Worm (Caenorhabditis elegans) whole organism, L1 larva: Measurements from ENCODE around the gene R07D5.2.

Source experiments
- C16A3.4 ChIP-seq: fragments of 150-350 bp; optimal IDR thresholded peaks from 2 replicates; lab custom pipeline; 2014; ENCODE audit warnings: missing biosample characterization, missing genetic modification characterization
- C34B4.2 ChIP-seq: sonication (generic microtip); optimal IDR thresholded peaks from 2 replicates; lab custom pipeline; 2017; ENCODE audit warnings: mild to moderate bottlenecking, missing genetic modification characterization, missing compliant biosample characterization
- Y116A8C.19 ChIP-seq: sonication (generic microtip); optimal IDR thresholded peaks from 2 replicates; lab custom pipeline; 2016; ENCODE audit warnings: missing compliant biosample characterization, missing genetic modification characterization, borderline replicate concordance
- aly-2 ChIP-seq: fragments of 150-350 bp; optimal IDR thresholded peaks from 2 replicates; lab custom pipeline; 2014; ENCODE audit warnings: missing biosample characterization, missing genetic modification characterization
- ceh-63 ChIP-seq: fragments of 200-800 bp; sonication (Bioruptor generic); optimal IDR thresholded peaks from 2 replicates; lab custom pipeline; 2018; ENCODE audit warnings: mild to moderate bottlenecking, missing genetic modification characterization, missing compliant biosample characterization
- ceh-8 ChIP-seq: fragments of 200-800 bp; sonication (Bioruptor generic); optimal IDR thresholded peaks from 2 replicates; lab custom pipeline; 2018; ENCODE audit warnings: mild to moderate bottlenecking, missing genetic modification characterization, moderate library complexity, missing compliant biosample characterization
- ceh-82 ChIP-seq, 3 experiments: fragments of 150-350 bp in 1 of 3; sonication (generic microtip) in 2 of 3; optimal IDR thresholded peaks; 2 replicates each; lab custom pipeline; 2014 to 2017; ENCODE audit warnings: missing biosample characterization in 3 of 3, missing genetic modification characterization in 3 of 3
- ceh-88 ChIP-seq: fragments of 200-800 bp; sonication (Bioruptor generic); IDR thresholded peaks from 2 replicates; pipeline ENCODE4 v1.3.6; 2022; ENCODE audit warnings: missing genetic modification characterization, missing compliant biosample characterization
- ces-1 ChIP-seq: fragments of 150-350 bp; optimal IDR thresholded peaks from 2 replicates; lab custom pipeline; 2014; ENCODE audit warnings: missing biosample characterization, missing genetic modification reagents, missing genetic modification characterization
- dpl-1 ChIP-seq, 3 experiments: fragments of 150-350 bp in 2 of 3; sonication (generic microtip) in 1 of 3; optimal IDR thresholded peaks; 2 replicates each; lab custom pipeline; 2014 to 2017; ENCODE audit warnings: missing biosample characterization in 3 of 3, missing genetic modification characterization in 3 of 3, missing genetic modification reagents in 3 of 3
- dsc-1 ChIP-seq: sonication (generic microtip); optimal IDR thresholded peaks from 2 replicates; lab custom pipeline; 2016; ENCODE audit warnings: mild to moderate bottlenecking, missing genetic modification characterization, missing compliant biosample characterization
- elt-2 ChIP-seq: sonication (generic microtip); optimal IDR thresholded peaks from 2 replicates; lab custom pipeline; 2016; ENCODE audit warnings: missing genetic modification characterization, mild to moderate bottlenecking, inconsistent platforms, missing compliant biosample characterization, missing genetic modification reagents
- elt-3 ChIP-seq, 6 experiments: fragments of 150-350 bp in 1 of 6; sonication (generic microtip); optimal IDR thresholded peaks; 2 replicates each; lab custom pipeline; 2017 to 2018; ENCODE audit warnings: missing biosample characterization in 6 of 6, missing genetic modification characterization in 6 of 6, inconsistent platforms in 1 of 6
- fkh-10 ChIP-seq: sonication (generic microtip); optimal IDR thresholded peaks from 2 replicates; lab custom pipeline; 2017; ENCODE audit warnings: missing biosample characterization, missing genetic modification reagents, missing genetic modification characterization
- fkh-4 ChIP-seq: sonication (generic microtip); optimal IDR thresholded peaks from 2 replicates; lab custom pipeline; 2016; ENCODE audit warnings: missing compliant biosample characterization, missing genetic modification characterization, borderline replicate concordance
- fkh-8 ChIP-seq: sonication (generic microtip); optimal IDR thresholded peaks from 2 replicates; lab custom pipeline; 2016; ENCODE audit warnings: mild to moderate bottlenecking, missing genetic modification characterization, missing compliant biosample characterization
- grh-1 ChIP-seq: fragments of 200-800 bp; sonication (Bioruptor generic); IDR thresholded peaks from 2 replicates; pipeline ENCODE4 v1.3.6; 2022; ENCODE audit warnings: missing genetic modification reagents, missing genetic modification characterization, missing compliant biosample characterization
- hlh-17 ChIP-seq: fragments of 200-800 bp; sonication (Bioruptor generic); optimal IDR thresholded peaks from 2 replicates; lab custom pipeline; 2018; ENCODE audit warnings: missing genetic modification characterization, mild to moderate bottlenecking, missing compliant biosample characterization, moderate library complexity, borderline replicate concordance
- hlh-4 ChIP-seq: sonication (generic microtip); optimal IDR thresholded peaks from 2 replicates; lab custom pipeline; 2016; ENCODE audit warnings: mild to moderate bottlenecking, missing genetic modification characterization, missing compliant biosample characterization
- hpl-2 ChIP-seq: fragments of 150-350 bp; optimal IDR thresholded peaks from 2 replicates; lab custom pipeline; 2014; ENCODE audit warnings: missing biosample characterization, missing genetic modification reagents, missing genetic modification characterization
- irx-1 ChIP-seq: sonication (generic microtip); optimal IDR thresholded peaks from 2 replicates; lab custom pipeline; 2016; ENCODE audit warnings: missing genetic modification characterization, missing compliant biosample characterization
- isw-1 ChIP-seq: fragments of 200-800 bp; sonication (Bioruptor generic); IDR thresholded peaks from 2 replicates; pipeline ENCODE4 v1.3.6; 2022; ENCODE audit warnings: missing genetic modification characterization, missing compliant biosample characterization
- lin-14 ChIP-seq: fragments of 200-800 bp; sonication (Bioruptor generic); optimal IDR thresholded peaks from 2 replicates; lab custom pipeline; 2018; ENCODE audit warnings: mild to moderate bottlenecking, missing genetic modification characterization, moderate library complexity, missing compliant biosample characterization
- lin-15B ChIP-seq: fragments of 150-350 bp; sonication (generic microtip); optimal IDR thresholded peaks from 3 replicates; lab custom pipeline; 2014; ENCODE audit warnings: missing biosample characterization, missing genetic modification characterization
- lin-35 ChIP-seq, 2 experiments: fragments of 150-350 bp; optimal IDR thresholded peaks; 2 replicates each; lab custom pipeline; 2014; ENCODE audit warnings: missing biosample characterization in 2 of 2, missing genetic modification characterization in 2 of 2, missing genetic modification reagents in 2 of 2
- lin-39 ChIP-seq: fragments of 150-350 bp; optimal IDR thresholded peaks from 2 replicates; lab custom pipeline; 2014; ENCODE audit warnings: missing biosample characterization, missing genetic modification reagents, missing genetic modification characterization
- lir-3 ChIP-seq: sonication (generic microtip); optimal IDR thresholded peaks from 2 replicates; lab custom pipeline; 2016; ENCODE audit warnings: mild to moderate bottlenecking, missing genetic modification characterization, moderate library complexity, missing compliant biosample characterization; ENCODE audit not compliant: poor library complexity
- lsy-2 ChIP-seq, 2 experiments: fragments of 150-350 bp; optimal IDR thresholded peaks; 2 replicates each; lab custom pipeline; 2014; ENCODE audit warnings: missing biosample characterization in 2 of 2, missing genetic modification characterization in 2 of 2
- mep-1 ChIP-seq: fragments of 150-350 bp; optimal IDR thresholded peaks from 2 replicates; lab custom pipeline; 2014; ENCODE audit warnings: missing biosample characterization, missing genetic modification characterization
- nhr-237 ChIP-seq: fragments of 150-350 bp; optimal IDR thresholded peaks from 2 replicates; lab custom pipeline; 2014; ENCODE audit warnings: missing biosample characterization, missing genetic modification characterization
- nhr-28 ChIP-seq: fragments of 150-350 bp; optimal IDR thresholded peaks from 2 replicates; lab custom pipeline; 2014; ENCODE audit warnings: missing biosample characterization, missing genetic modification characterization
- nhr-47 ChIP-seq: sonication (generic microtip); optimal IDR thresholded peaks from 2 replicates; lab custom pipeline; 2016; ENCODE audit warnings: mild to moderate bottlenecking, missing genetic modification characterization, moderate library complexity, missing compliant biosample characterization
- nhr-85 ChIP-seq: sonication (generic microtip); peaks from one replicate; lab custom pipeline; 2016; ENCODE audit warnings: missing genetic modification characterization, inconsistent platforms, missing compliant biosample characterization
- nhr-90 ChIP-seq: sonication (generic microtip); optimal IDR thresholded peaks from 2 replicates; lab custom pipeline; 2016; ENCODE audit warnings: mild to moderate bottlenecking, missing genetic modification characterization, missing compliant biosample characterization; ENCODE audit not compliant: poor library complexity
- pag-3 ChIP-seq: sonication (generic microtip); optimal IDR thresholded peaks from 2 replicates; lab custom pipeline; 2017; ENCODE audit warnings: missing genetic modification characterization, mild to moderate bottlenecking, missing compliant biosample characterization, antibody characterized with exemption, borderline replicate concordance; ENCODE audit not compliant: insufficient read depth
- pqm-1 ChIP-seq: sonication (generic microtip); optimal IDR thresholded peaks from 3 replicates; lab custom pipeline; 2017; ENCODE audit warnings: missing biosample characterization, missing genetic modification characterization
- sox-4 ChIP-seq: sonication (generic microtip); optimal IDR thresholded peaks from 2 replicates; lab custom pipeline; 2016; ENCODE audit warnings: missing genetic modification characterization, missing compliant biosample characterization
- sup-37 ChIP-seq: fragments of 200-800 bp; sonication (Bioruptor generic); optimal IDR thresholded peaks from 2 replicates; lab custom pipeline; 2018; ENCODE audit warnings: mild to moderate bottlenecking, missing genetic modification characterization, missing compliant biosample characterization
- swsn-7 ChIP-seq: sonication (generic microtip); optimal IDR thresholded peaks from 2 replicates; lab custom pipeline; 2016; ENCODE audit warnings: missing genetic modification characterization, missing compliant biosample characterization
- tbx-2 ChIP-seq: sonication (generic microtip); optimal IDR thresholded peaks from 2 replicates; lab custom pipeline; 2016; ENCODE audit warnings: missing genetic modification characterization, missing compliant biosample characterization
- unc-62 ChIP-seq: fragments of 150-350 bp; optimal IDR thresholded peaks from 2 replicates; lab custom pipeline; 2014; ENCODE audit warnings: missing biosample characterization, missing genetic modification reagents, missing genetic modification characterization
- unc-98 ChIP-seq: fragments of 200-800 bp; sonication (Bioruptor generic); IDR thresholded peaks from 2 replicates; pipeline ENCODE4 v1.3.6; 2022; ENCODE audit warnings: missing genetic modification characterization, missing compliant biosample characterization
- xbp-1 ChIP-seq: sonication (generic microtip); optimal IDR thresholded peaks from 2 replicates; lab custom pipeline; 2016; ENCODE audit warnings: missing genetic modification characterization, missing compliant biosample characterization
- zag-1 ChIP-seq: fragments of 150-350 bp; optimal IDR thresholded peaks from 2 replicates; lab custom pipeline; 2014; ENCODE audit warnings: missing biosample characterization, missing genetic modification characterization
- ztf-4 ChIP-seq: fragments of 150-350 bp; optimal IDR thresholded peaks from 2 replicates; lab custom pipeline; 2014; ENCODE audit warnings: missing biosample characterization, missing genetic modification characterization

Gene R07D5.2

DNA sequence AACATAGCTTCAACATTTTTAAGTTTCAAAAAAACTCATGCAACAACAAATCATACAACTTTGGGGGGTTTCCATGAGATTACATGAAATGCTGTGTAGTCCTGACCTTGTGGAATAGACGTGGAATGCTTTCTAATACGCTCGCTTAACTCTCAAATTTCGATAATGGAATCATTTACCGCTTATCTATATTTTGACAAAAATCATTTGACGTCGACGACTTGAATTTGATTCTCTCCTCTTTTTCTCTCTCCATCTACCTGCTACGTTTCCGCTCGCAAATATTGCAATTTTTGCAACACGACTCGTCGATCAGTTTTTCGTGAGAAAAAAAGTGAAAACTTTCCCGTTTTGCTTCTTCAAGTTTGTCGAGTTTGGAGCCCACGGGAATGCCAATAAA lies 27.3 kb downstream of the R07D5.2 start, which contains the start of gene flr-4:
flr-4 (plus strand) TSS at position 275 of the 400 bp plus-strand sequence.
- no peak for TF ChIP-seq hpl-2 (GFP tag; lab: Kevin White, UChicago)
- TF ChIP-seq lin-35 (GFP tag; optimal IDR thresholded peaks at IDR 0.05; lab: Kevin White, UChicago): peak in 1 of 2 experiments; percentile 16
- peak; percentile 45 for TF ChIP-seq elt-2 (tag; lab: Kevin White, UChicago)

ce11 chrX:15087752-15088151 lies 28.7 kb downstream of the R07D5.2 start:
- TF ChIP-seq unc-98 (GFP tag; lab: Robert Waterston, UW) (no peak), zag-1 (tag; lab: Kevin White, UChicago) (no peak), lin-14 (GFP tag; lab: Kevin White, UChicago) (no peak), elt-3 (tag; optimal IDR thresholded peaks at IDR 0.05; lab: Kevin White, UChicago) (no peak), aly-2 (tag; lab: Kevin White, UChicago) (no peak), fkh-8 (no peak), lir-3 (tag; lab: Kevin White, UChicago) (no peak)

DNA sequence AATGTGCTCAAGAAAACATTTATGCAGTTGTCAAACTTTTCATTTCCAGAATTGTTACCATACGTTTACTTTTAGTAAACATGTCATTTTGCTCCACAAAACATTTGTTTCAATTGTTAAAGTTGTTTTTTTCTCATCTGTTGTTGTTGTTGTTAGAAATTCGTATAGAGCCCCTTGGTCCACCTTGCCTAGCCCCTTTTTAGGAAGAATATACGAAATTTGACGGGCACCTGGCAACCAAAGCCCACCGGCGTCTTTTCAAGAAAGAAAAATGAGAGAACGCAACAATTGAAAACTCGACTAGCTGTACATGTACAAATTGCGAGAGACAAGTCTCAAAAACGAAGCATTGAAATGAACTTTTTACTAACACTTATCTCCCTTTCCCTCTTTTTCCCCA lies 32.0 kb downstream of the R07D5.2 start, which contains the start of gene F09B12.5:
F09B12.5 (plus strand) TSS at position 301 of the 400 bp plus-strand sequence.
- TF ChIP-seq nhr-28 (tag; lab: Kevin White, UChicago) (no peak), ces-1 (GFP tag; lab: Kevin White, UChicago) (no peak), ceh-8 (GFP tag; lab: Kevin White, UChicago) (no peak), hlh-17 (GFP tag; lab: Kevin White, UChicago) (no peak), mep-1 (tag; lab: Kevin White, UChicago) (no peak), hlh-4 (tag; lab: Kevin White, UChicago) (no peak), sox-4 (no peak), dpl-1 (GFP tag; optimal IDR thresholded peaks at IDR 0.05; lab: Kevin White, UChicago) (no peak), nhr-90 (tag; lab: Kevin White, UChicago) (no peak), aly-2 (tag; lab: Kevin White, UChicago) (no peak), lin-39 (no peak), irx-1 (tag; lab: Kevin White, UChicago) (no peak), nhr-237 (tag; lab: Kevin White, UChicago) (no peak), pag-3 (tag; lab: Kevin White, UChicago) (no peak), nhr-47 (tag; lab: Kevin White, UChicago) (no peak), xbp-1 (tag; lab: Kevin White, UChicago) (no peak), pqm-1 (no peak), C34B4.2 (tag; lab: Kevin White, UChicago) (no peak), ceh-82 (tag; optimal IDR thresholded peaks at IDR 0.05; lab: Kevin White, UChicago) (no peak), ztf-4 (no peak)

DNA sequence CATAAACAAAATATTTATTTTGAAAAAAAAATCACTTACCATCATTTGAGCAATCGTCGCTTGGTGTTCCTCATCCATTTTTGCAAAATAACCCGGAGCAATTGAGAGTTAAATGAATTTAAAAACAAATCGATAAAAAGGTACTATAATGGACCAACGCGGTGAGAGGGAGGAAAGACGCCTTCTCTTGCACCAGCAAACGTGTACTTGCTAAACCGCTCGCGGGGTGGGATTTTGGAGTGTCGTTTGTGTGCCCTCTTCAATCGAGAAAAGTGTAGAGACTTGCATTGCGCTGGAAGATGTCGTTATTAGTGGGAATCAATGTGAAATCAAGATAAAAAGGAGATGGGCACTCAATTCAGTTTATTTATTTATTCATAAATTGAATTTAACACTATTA lies 32.6 kb downstream of the R07D5.2 start, which contains the start of gene H40L08.1:
H40L08.1 (minus strand) TSS at position 292 of the 400 bp plus-strand sequence.
- TF ChIP-seq nhr-90 (tag; lab: Kevin White, UChicago) (no peak), unc-62 (GFP tag; lab: Kevin White, UChicago) (no peak), hlh-4 (tag; lab: Kevin White, UChicago) (no peak), fkh-10 (no peak), grh-1 (no peak), C16A3.4 (tag; lab: Kevin White, UChicago) (no peak), lin-15B (tag; lab: Kevin White, UChicago) (no peak), isw-1 (no peak), Y116A8C.19 (tag; lab: Kevin White, UChicago) (no peak), ceh-63 (GFP tag; lab: Kevin White, UChicago) (no peak), lin-35 (GFP tag; optimal IDR thresholded peaks at IDR 0.05; lab: Kevin White, UChicago) (peak; percentile 1 to 50), lsy-2 (tag; optimal IDR thresholded peaks at IDR 0.05; lab: Kevin White, UChicago) (peak in 1 of 2 experiments; percentile 44), lin-39 (no peak), dpl-1 (GFP tag; optimal IDR thresholded peaks at IDR 0.05; lab: Kevin White, UChicago) (peak in 1 of 3 experiments; percentile 18), fkh-4 (tag; lab: Kevin White, UChicago) (no peak), ceh-82 (tag; optimal IDR thresholded peaks at IDR 0.05; lab: Kevin White, UChicago) (peak in 1 of 3 experiments; percentile 29), tbx-2 (tag; lab: Kevin White, UChicago) (peak; percentile 2), elt-2 (tag; lab: Kevin White, UChicago) (no peak), dsc-1 (tag; lab: Kevin White, UChicago) (no peak), nhr-28 (tag; lab: Kevin White, UChicago) (no peak), sup-37 (GFP tag; lab: Kevin White, UChicago) (no peak), ceh-88 (GFP tag; lab: Robert Waterston, UW) (no peak), nhr-85 (tag; lab: Kevin White, UChicago) (peak; percentile 60), swsn-7 (tag; lab: Kevin White, UChicago) (peak; percentile 19), xbp-1 (tag; lab: Kevin White, UChicago) (peak; percentile 78)
